Fruit fly (Drosophila melanogaster): ENCODE results near the gene Dhrs4.

Gene Dhrs4

dm6 chr3L:5184860-5185639 is 43.6 kb upstream of the Dhrs4 start (continued):
- TF ChIP-seq CG16779 (tag; optimal IDR thresholded peaks at IDR 0.05), result peak; percentile 59
- TF ChIP-seq Sox14 (GFP tag; optimal IDR thresholded peaks at IDR 0.05), result peak; percentile 17
- peak; percentile 30 for TF ChIP-seq CG31627 (GFP tag; optimal IDR thresholded peaks at IDR 0.05)
- TF ChIP-seq Sox15 (GFP tag; optimal IDR thresholded peaks at IDR 0.05), result no peak
- TF ChIP-seq esn (GFP tag; optimal IDR thresholded peaks at IDR 0.05), result peak; percentile 33
- TF ChIP-seq CG8119 (GFP tag; IDR thresholded peaks at IDR 0.05), result peak; percentile 52; the same call in 1 of the 3 replicates
- 0 out of 3 replicates have a peak, but pooled peaks have one; percentile 9 for TF ChIP-seq eg (GFP tag; IDR thresholded peaks at IDR 0.05)
- peak; percentile 42 for TF ChIP-seq Eip78C (GFP tag)
- peak; percentile 46 for TF ChIP-seq Met (GFP tag; optimal IDR thresholded peaks at IDR 0.05)
- TF ChIP-seq CG10631 (GFP tag; optimal IDR thresholded peaks at IDR 0.05), result no peak

dm6 chr3L:5184502-5184859 is 43.0 kb upstream of the Dhrs4 start:
- TF ChIP-seq CG9139 (GFP tag; optimal IDR thresholded peaks at IDR 0.05), result no peak
- 0 out of 3 replicates have a peak, but pooled peaks have one; percentile 7 for TF ChIP-seq eg (GFP tag; IDR thresholded peaks at IDR 0.05)
- TF ChIP-seq net (GFP tag; optimal IDR thresholded peaks at IDR 0.05), result peak; percentile 13
- peak; percentile 34; the same call in 2 of the 3 replicates for TF ChIP-seq CG6163 (GFP tag; IDR thresholded peaks at IDR 0.05)
- TF ChIP-seq Eip78C (GFP tag), result peak; percentile 65
- peak; percentile 8 for TF ChIP-seq CG3919 (GFP tag; optimal IDR thresholded peaks at IDR 0.05)
- no peak for TF ChIP-seq CG6276 (GFP tag; optimal IDR thresholded peaks at IDR 0.05)
- TF ChIP-seq achi (GFP tag; optimal IDR thresholded peaks at IDR 0.05), result peak; percentile 10
- peak; percentile 39 for TF ChIP-seq Eip93F (GFP tag; optimal IDR thresholded peaks at IDR 0.05)
- peak; percentile 15 for TF ChIP-seq Sox14 (GFP tag; optimal IDR thresholded peaks at IDR 0.05)

DNA sequence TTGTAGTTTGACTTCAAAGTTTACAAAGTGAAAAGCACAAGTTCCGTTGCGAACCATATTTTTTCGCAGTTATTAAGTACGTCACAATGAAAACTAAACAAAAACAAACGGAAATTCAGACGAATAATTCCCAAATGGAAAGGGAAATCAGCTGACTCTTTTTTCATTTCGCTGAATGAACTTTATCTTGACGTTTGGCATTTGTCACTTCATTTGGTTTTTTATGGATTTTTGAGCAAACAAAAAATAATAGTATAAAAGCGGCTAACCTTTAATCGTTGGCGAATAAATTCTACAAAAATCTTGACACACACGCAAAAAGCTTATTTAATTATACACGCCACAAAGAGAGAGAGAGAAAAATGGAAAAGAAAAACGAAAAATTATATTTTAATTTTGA is 42.2 kb upstream of the Dhrs4 start:
- no peak for TF ChIP-seq CG1621 (tag; optimal IDR thresholded peaks at IDR 0.05)
- TF ChIP-seq CG6163 (GFP tag; IDR thresholded peaks at IDR 0.05), result no peak
- no peak for TF ChIP-seq vri (GFP tag; optimal IDR thresholded peaks at IDR 0.05)
- TF ChIP-seq Gug (GFP tag; IDR thresholded peaks at IDR 0.05), result no peak
- TF ChIP-seq Lpt (GFP tag; optimal IDR thresholded peaks at IDR 0.05), result no peak
- no peak for TF ChIP-seq CG10669 (GFP tag; optimal IDR thresholded peaks at IDR 0.05)
- TF ChIP-seq Sox14 (GFP tag; optimal IDR thresholded peaks at IDR 0.05), result no peak
- TF ChIP-seq CG7368 (GFP tag; optimal IDR thresholded peaks at IDR 0.05), result no peak
- TF ChIP-seq CG34406 (GFP tag; optimal IDR thresholded peaks at IDR 0.05), result no peak
- TF ChIP-seq Met (GFP tag; optimal IDR thresholded peaks at IDR 0.05), result no peak
- TF ChIP-seq fd85E (GFP tag; optimal IDR thresholded peaks at IDR 0.05), result no peak
- TF ChIP-seq CG6792 (GFP tag; optimal IDR thresholded peaks at IDR 0.05), result no peak
- no peak for TF ChIP-seq ss (GFP tag; optimal IDR thresholded peaks at IDR 0.05)
- TF ChIP-seq Ets96B (tag; optimal IDR thresholded peaks at IDR 0.05), result no peak
- TF ChIP-seq dac (GFP tag; optimal IDR thresholded peaks at IDR 0.05), result no peak
- TF ChIP-seq lz (GFP tag; optimal IDR thresholded peaks at IDR 0.05), result no peak

dm6 chr3L:5182994-5183566 is 41.6 kb upstream of the Dhrs4 start:
- TF ChIP-seq Met (GFP tag; optimal IDR thresholded peaks at IDR 0.05) (peak; percentile 73), Lpt (GFP tag; optimal IDR thresholded peaks at IDR 0.05) (no peak), CG31627 (GFP tag; optimal IDR thresholded peaks at IDR 0.05) (peak; percentile 52), CG32006 (GFP tag; optimal IDR thresholded peaks at IDR 0.05) (peak; percentile 34), CG4318 (GFP tag; optimal IDR thresholded peaks at IDR 0.05) (no peak), fd85E (GFP tag; optimal IDR thresholded peaks at IDR 0.05) (no peak), ss (GFP tag; optimal IDR thresholded peaks at IDR 0.05) (no peak), CG8119 (GFP tag; IDR thresholded peaks at IDR 0.05) (0 out of 3 replicates have a peak, but pooled peaks have one; percentile 25), net (GFP tag; optimal IDR thresholded peaks at IDR 0.05) (no peak), CG6854 (GFP tag; optimal IDR thresholded peaks at IDR 0.05) (no peak), CG15336 (GFP tag; IDR thresholded peaks at IDR 0.05) (peak; percentile 43; the same call in 1 of the 2 replicates), CG34406 (GFP tag; optimal IDR thresholded peaks at IDR 0.05) (peak; percentile 54), dac (GFP tag; optimal IDR thresholded peaks at IDR 0.05) (no peak), CG3919 (GFP tag; optimal IDR thresholded peaks at IDR 0.05) (peak; percentile 49), topi (GFP tag; optimal IDR thresholded peaks at IDR 0.05) (peak; percentile 62), svp (GFP tag) (peak; percentile 78), CG1621 (tag; optimal IDR thresholded peaks at IDR 0.05) (no peak), CG9139 (GFP tag; optimal IDR thresholded peaks at IDR 0.05) (no peak), vri (GFP tag; optimal IDR thresholded peaks at IDR 0.05) (peak; percentile 35), Ets21C (GFP tag; optimal IDR thresholded peaks at IDR 0.05) (peak; percentile 25), CG3032 (tag; optimal IDR thresholded peaks at IDR 0.05) (no peak), salr (GFP tag; optimal IDR thresholded peaks at IDR 0.05) (no peak), Hr38 (GFP tag; optimal IDR thresholded peaks at IDR 0.05) (no peak), CG6276 (GFP tag; optimal IDR thresholded peaks at IDR 0.05) (no peak), CG8319 (GFP tag; optimal IDR thresholded peaks at IDR 0.05) (peak; percentile 14), dsx (GFP tag; optimal IDR thresholded peaks at IDR 0.05; ENCODE audit: poor library complexity, severe bottlenecking) (no peak), Eip93F (GFP tag; optimal IDR thresholded peaks at IDR 0.05) (no peak)

Data from whole organism, prepupa.